Fruit fly (Drosophila melanogaster): ENCODE measurements around the gene fbp.

DNA sequence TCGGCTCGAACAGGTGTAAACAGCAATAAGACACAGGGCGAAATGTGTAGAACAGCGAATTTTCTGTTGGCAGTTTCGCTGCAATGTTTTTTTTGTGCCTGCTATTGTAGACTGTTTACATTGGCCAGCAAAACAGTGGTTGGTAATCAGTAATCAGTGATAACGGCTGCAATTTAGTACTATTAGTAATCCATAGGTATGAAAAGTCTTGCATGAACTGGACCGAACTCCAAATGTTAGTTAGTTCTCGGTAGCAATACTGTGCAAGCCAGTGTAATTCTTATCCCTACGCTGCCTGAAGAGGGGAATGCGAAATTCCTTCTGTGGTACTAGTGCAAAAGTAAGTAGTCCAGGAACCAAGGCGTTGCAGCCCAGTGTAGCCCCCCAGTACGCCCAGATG lies 24.8 kb upstream of the fbp start:
- TF ChIP-seq psq (optimal IDR thresholded peaks at IDR 0.05) = no peak
- no peak for TF ChIP-seq ttk (optimal IDR thresholded peaks at IDR 0.05)
- TF ChIP-seq Myc (optimal IDR thresholded peaks at IDR 0.05) = no peak
- TF ChIP-seq h (optimal IDR thresholded peaks at IDR 0.05) = no peak
- no peak for TF ChIP-seq insv (optimal IDR thresholded peaks at IDR 0.05)
